Fruit fly (Drosophila melanogaster): Measurements from ENCODE around the gene al.

The al gene

DNA sequence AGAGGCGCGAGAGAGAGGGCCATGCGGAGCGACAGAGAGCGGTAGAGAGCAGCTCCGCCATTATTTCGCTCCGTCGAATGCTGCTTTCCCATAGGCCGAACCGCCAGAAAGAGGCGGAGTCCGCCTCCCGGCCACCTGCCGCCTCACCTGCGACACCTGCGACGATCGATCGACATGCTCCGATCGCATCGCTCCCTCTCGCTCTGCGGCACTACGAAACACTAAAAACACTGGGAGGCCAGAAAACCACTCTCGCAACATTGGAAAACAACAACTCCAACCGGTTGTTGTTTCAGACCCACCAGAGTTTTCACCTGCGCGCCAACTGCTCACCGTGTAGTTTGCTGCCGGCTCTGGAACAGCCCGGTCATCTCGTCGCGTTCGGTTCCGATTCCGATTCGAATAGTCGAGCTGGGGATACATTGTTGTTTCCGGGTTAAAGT lies at the start of gene al:
Gene al (plus strand): TSS at position 333 of the 443 bp plus-strand sequence.
- TF ChIP-seq Abd-B (GFP tag; optimal IDR thresholded peaks at IDR 0.05) (no peak), Mio (GFP tag; optimal IDR thresholded peaks at IDR 0.05) (no peak), Hr83 (GFP tag; optimal IDR thresholded peaks at IDR 0.05; ENCODE audit: poor library complexity, severe bottlenecking) (no peak), dsf (GFP tag; optimal IDR thresholded peaks at IDR 0.05; ENCODE audit: borderline replicate concordance) (no peak), CG32264 (GFP tag; optimal IDR thresholded peaks at IDR 0.05) (no peak), dl (GFP tag; optimal IDR thresholded peaks at IDR 0.05; ENCODE audit: insufficient read depth in 1 of 2, partially characterized antibody in 2 of 2) (peak; percentile 47 to 60), Vsx2 (GFP tag; optimal IDR thresholded peaks at IDR 0.05; ENCODE audit: partially characterized antibody) (peak; percentile 68), br (GFP tag; optimal IDR thresholded peaks at IDR 0.05) (no peak), Rel (GFP tag; optimal IDR thresholded peaks at IDR 0.05) (no peak), Rel (tag; optimal IDR thresholded peaks at IDR 0.05) (no peak), lola (GFP tag; optimal IDR thresholded peaks at IDR 0.05) (no peak), tai (GFP tag; optimal IDR thresholded peaks at IDR 0.05) (no peak), GATAd (GFP tag; optimal IDR thresholded peaks at IDR 0.05) (no peak), jim (GFP tag; optimal IDR thresholded peaks at IDR 0.05) (no peak), psq (GFP tag; optimal IDR thresholded peaks at IDR 0.05) (peak; percentile 12), Dif (GFP tag; optimal IDR thresholded peaks at IDR 0.05; ENCODE audit: partially characterized antibody) (peak; percentile 76), h (GFP tag; optimal IDR thresholded peaks at IDR 0.05) (peak; percentile 8), ey (GFP tag; optimal IDR thresholded peaks at IDR 0.05) (no peak), usp (GFP tag; optimal IDR thresholded peaks at IDR 0.05) (no peak)

dm6 chr2L:329661-330060 lies 48.3 kb upstream of the al start, which contains the start of gene CG43755:
TSS of gene CG43755 (minus strand) at chr2L:329761.
- TF ChIP-seq psq (GFP tag; optimal IDR thresholded peaks at IDR 0.05) (no peak), woc (GFP tag; optimal IDR thresholded peaks at IDR 0.05) (no peak), sage (GFP tag; optimal IDR thresholded peaks at IDR 0.05) (no peak), Vsx2 (GFP tag; optimal IDR thresholded peaks at IDR 0.05; ENCODE audit: partially characterized antibody) (no peak), lola (GFP tag; optimal IDR thresholded peaks at IDR 0.05) (no peak), GATAd (GFP tag; optimal IDR thresholded peaks at IDR 0.05) (no peak), dl (GFP tag; optimal IDR thresholded peaks at IDR 0.05; ENCODE audit: insufficient read depth in 1 of 2, partially characterized antibody in 2 of 2) (no peak), dsf (GFP tag; optimal IDR thresholded peaks at IDR 0.05; ENCODE audit: borderline replicate concordance) (no peak), Sp1 (GFP tag; optimal IDR thresholded peaks at IDR 0.05) (no peak), foxo (GFP tag; optimal IDR thresholded peaks at IDR 0.05) (no peak), OdsH (GFP tag; optimal IDR thresholded peaks at IDR 0.05) (no peak), h (GFP tag; optimal IDR thresholded peaks at IDR 0.05) (no peak), CrebA (GFP tag; optimal IDR thresholded peaks at IDR 0.05; ENCODE audit: borderline replicate concordance) (no peak), Hr78 (GFP tag; optimal IDR thresholded peaks at IDR 0.05) (no peak), fru (GFP tag; optimal IDR thresholded peaks at IDR 0.05) (no peak)

- no peak for TF ChIP-seq h (GFP tag; optimal IDR thresholded peaks at IDR 0.05)
- no peak for TF ChIP-seq CrebA (GFP tag; optimal IDR thresholded peaks at IDR 0.05; ENCODE audit: borderline replicate concordance)
- TF ChIP-seq ey (GFP tag; optimal IDR thresholded peaks at IDR 0.05): no peak
- TF ChIP-seq Hnf4 (GFP tag; optimal IDR thresholded peaks at IDR 0.05): no peak
- no peak for TF ChIP-seq br (GFP tag; optimal IDR thresholded peaks at IDR 0.05)
- no peak for TF ChIP-seq Sp1 (GFP tag; optimal IDR thresholded peaks at IDR 0.05)
- no peak for TF ChIP-seq jim (GFP tag; optimal IDR thresholded peaks at IDR 0.05)
- TF ChIP-seq Mio (GFP tag; optimal IDR thresholded peaks at IDR 0.05): no peak
- TF ChIP-seq GATAd (GFP tag; optimal IDR thresholded peaks at IDR 0.05): no peak
- no peak for TF ChIP-seq fru (GFP tag; optimal IDR thresholded peaks at IDR 0.05)
- TF ChIP-seq rgr (GFP tag; optimal IDR thresholded peaks at IDR 0.05): no peak
- no peak for TF ChIP-seq Hr78 (GFP tag; optimal IDR thresholded peaks at IDR 0.05)
- no peak for TF ChIP-seq dl (GFP tag; optimal IDR thresholded peaks at IDR 0.05; ENCODE audit: insufficient read depth in 1 of 2, partially characterized antibody in 2 of 2)
- TF ChIP-seq woc (GFP tag; optimal IDR thresholded peaks at IDR 0.05): no peak
- TF ChIP-seq usp (GFP tag; optimal IDR thresholded peaks at IDR 0.05): no peak
- TF ChIP-seq N (GFP tag; optimal IDR thresholded peaks at IDR 0.05): no peak
- no peak for TF ChIP-seq foxo (GFP tag; optimal IDR thresholded peaks at IDR 0.05)
Observed at dm6 chr2L:332235-332634, 45.7 kb upstream of the al start, which contains the start of gene CG31921. TSS of gene CG31921 (minus strand) at chr2L:332335.

- TF ChIP-seq brk (GFP tag; optimal IDR thresholded peaks at IDR 0.05) (no peak), sage (GFP tag; optimal IDR thresholded peaks at IDR 0.05) (no peak), sv (GFP tag; optimal IDR thresholded peaks at IDR 0.05) (no peak)
Observed at dm6 chr2L:346781-347180, 31.1 kb upstream of the al start.

All from whole organism, wandering third instar larva.